Fruit fly (Drosophila melanogaster) whole organism, embryonic: ENCODE data around the gene CG13449.

Experiments
- HLH3B ChIP-seq: fragments of 200-800 bp; sonication (Bioruptor generic); IDR thresholded peaks from 2 replicates; pipeline ENCODE4 v1.3.6; 2022; ENCODE audit warnings: missing biosample characterization, missing genetic modification characterization
- Hmx ChIP-seq: fragments of 200-800 bp; sonication (Bioruptor generic); optimal IDR thresholded peaks from 2 replicates; lab custom pipeline; 2016; ENCODE audit warnings: missing biosample characterization, missing genetic modification characterization

- TF ChIP-seq HLH3B (no peak), Hmx (GFP tag; lab: Kevin White, UChicago) (no peak)
Measured at dm6 chr3L:15634368-15635075, 21.9 kb upstream of the CG13449 start.
